Fruit fly (Drosophila melanogaster): ENCODE results near the gene Doc3.

Gene Doc3

DNA sequence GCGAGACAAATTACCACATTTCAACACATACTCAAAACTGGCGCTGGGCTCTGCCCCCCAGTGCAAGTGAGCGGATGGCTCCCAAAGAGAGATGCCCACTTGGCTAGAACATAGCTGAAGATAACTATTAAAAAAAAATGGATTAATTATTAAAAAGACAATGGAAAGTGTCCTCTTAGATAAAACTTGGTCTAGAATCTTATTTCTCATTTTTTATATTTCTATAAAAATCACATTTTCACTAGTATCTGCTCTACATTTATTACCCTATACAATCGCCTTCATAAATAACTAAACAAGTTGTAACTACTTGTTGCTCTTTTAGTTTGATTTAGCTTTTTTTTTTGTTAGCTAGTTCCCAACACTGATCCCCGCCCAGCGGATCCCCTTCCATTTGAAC, 27.9 kb downstream of the Doc3 start (continued):
- TF ChIP-seq bsh (GFP tag; optimal IDR thresholded peaks at IDR 0.05) (peak in 1 of 2 experiments; percentile 45), CG6689 (GFP tag; IDR thresholded peaks at IDR 0.05) (0 out of 2 replicates have a peak, but pooled peaks have one; percentile 31), sens-2 (GFP tag; IDR thresholded peaks at IDR 0.05) (no peak), Sox100B (GFP tag; optimal IDR thresholded peaks at IDR 0.05) (peak; percentile 29), Stat92E (GFP tag; optimal IDR thresholded peaks at IDR 0.05) (peak in 1 of 3 experiments; percentile 34), esg (GFP tag; conservative IDR thresholded peaks at IDR 0.05) (0 out of 2 replicates have a peak, but pooled peaks have one; percentile 17), dimm (GFP tag; IDR thresholded peaks at IDR 0.05) (no peak), Oli (tag; optimal IDR thresholded peaks at IDR 0.05) (peak; percentile 37), dmrt99B (tag; optimal IDR thresholded peaks at IDR 0.05) (peak; percentile 28), otp (GFP tag; IDR thresholded peaks at IDR 0.05) (no peak), CG9437 (GFP tag; optimal IDR thresholded peaks at IDR 0.05) (no peak), CG15514 (GFP tag; optimal IDR thresholded peaks at IDR 0.05) (no peak), croc (GFP tag; conservative IDR thresholded peaks at IDR 0.05) (0 out of 3 replicates have a peak, but pooled peaks have one; percentile 27), CG4617 (GFP tag; optimal IDR thresholded peaks at IDR 0.05; ENCODE audit: borderline replicate concordance) (no peak), sqz (GFP tag; optimal IDR thresholded peaks at IDR 0.05) (peak; percentile 9), row (GFP tag; IDR thresholded peaks at IDR 0.05) (peak; percentile 56), CG17385 (GFP tag; optimal IDR thresholded peaks at IDR 0.05) (no peak), sim (GFP tag; IDR thresholded peaks at IDR 0.05) (no peak), Sox102F (GFP tag; optimal IDR thresholded peaks at IDR 0.05) (peak; percentile 32), CG1602 (GFP tag; optimal IDR thresholded peaks at IDR 0.05) (no peak), CG18262 (tag; optimal IDR thresholded peaks at IDR 0.05) (peak; percentile 28), CG11504 (tag; optimal IDR thresholded peaks at IDR 0.05) (peak; percentile 60), dmrt11E (tag; optimal IDR thresholded peaks at IDR 0.05) (peak; percentile 58), CG7839 (tag; optimal IDR thresholded peaks at IDR 0.05) (peak; percentile 5), schlank (tag; optimal IDR thresholded peaks at IDR 0.05) (no peak), Gug (GFP tag; IDR thresholded peaks at IDR 0.05) (no peak), CG9817 (tag; optimal IDR thresholded peaks at IDR 0.05) (no peak), Hsf (GFP tag; optimal IDR thresholded peaks at IDR 0.05) (peak; percentile 17), gem (tag; optimal IDR thresholded peaks at IDR 0.05) (peak; percentile 45), CG14710 (tag; optimal IDR thresholded peaks at IDR 0.05) (peak; percentile 32), Nf-YA (GFP tag; IDR thresholded peaks at IDR 0.05) (no peak), CG10267 (tag; optimal IDR thresholded peaks at IDR 0.05) (peak; percentile 21), Hand (GFP tag; optimal IDR thresholded peaks at IDR 0.05) (no peak), Blimp-1 (GFP tag; optimal IDR thresholded peaks at IDR 0.05) (peak; percentile 35), fd96Cb (tag; optimal IDR thresholded peaks at IDR 0.05) (peak; percentile 26), sug (tag; optimal IDR thresholded peaks at IDR 0.05) (no peak), CG17359 (tag; optimal IDR thresholded peaks at IDR 0.05) (peak; percentile 32)

DNA sequence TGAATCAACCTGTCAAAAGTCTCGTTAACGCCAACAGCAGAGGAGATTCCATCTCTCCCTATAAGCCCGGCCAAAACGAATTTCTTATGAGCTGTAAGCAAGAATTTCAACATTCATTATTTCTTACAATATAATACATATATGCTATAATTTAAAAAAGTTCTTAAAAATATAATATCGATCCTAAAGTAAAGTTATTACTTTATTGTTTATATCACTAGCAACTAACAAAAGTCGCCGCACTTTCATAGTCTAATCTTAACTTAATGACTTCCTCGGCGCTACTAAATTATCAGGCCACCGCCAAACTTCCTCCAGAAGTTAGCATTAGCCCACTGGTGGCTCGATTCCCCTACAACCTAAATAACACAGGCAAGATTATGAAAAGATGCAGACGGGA, 28.5 kb downstream of the Doc3 start:
- TF ChIP-seq HLH3B (GFP tag; IDR thresholded peaks at IDR 0.05) (no peak), grau (tag; optimal IDR thresholded peaks at IDR 0.05) (peak; percentile 25), Scr (GFP tag; IDR thresholded peaks at IDR 0.05; ENCODE audit: partially characterized antibody) (no peak), CG3838 (GFP tag; optimal IDR thresholded peaks at IDR 0.05) (no peak), CG13624 (GFP tag; optimal IDR thresholded peaks at IDR 0.05) (no peak), wdn (GFP tag; IDR thresholded peaks at IDR 0.05) (no peak), CG10979 (tag; optimal IDR thresholded peaks at IDR 0.05) (peak; percentile 52), otp (GFP tag; IDR thresholded peaks at IDR 0.05) (no peak), CkIIα-i1 (GFP tag; IDR thresholded peaks at IDR 0.05) (no peak), CG8281 (tag; optimal IDR thresholded peaks at IDR 0.05) (no peak), chif (GFP tag; optimal IDR thresholded peaks at IDR 0.05) (no peak), dmrt11E (tag; optimal IDR thresholded peaks at IDR 0.05) (peak; percentile 28), h (optimal IDR thresholded peaks at IDR 0.05) (no peak), CG9797 (GFP tag; optimal IDR thresholded peaks at IDR 0.05) (no peak), az2 (GFP tag; optimal IDR thresholded peaks at IDR 0.05) (no peak), CG2199 (GFP tag; IDR thresholded peaks at IDR 0.05) (no peak), bsh (GFP tag; optimal IDR thresholded peaks at IDR 0.05) (peak in 1 of 2 experiments; percentile 53), ham (GFP tag; IDR thresholded peaks at IDR 0.05) (no peak)

All from whole organism, embryonic.